Worm (Caenorhabditis elegans) whole organism, L4 larva: ENCODE results near the gene ZC250.4.

Experiments
- D1046.2 ChIP-seq: fragments of 200-800 bp; sonication (Bioruptor generic); IDR thresholded peaks from 2 replicates; pipeline ENCODE4 v1.3.6; 2022; ENCODE audit warnings: missing genetic modification characterization, missing compliant biosample characterization
- F37D6.2 ChIP-seq: sonication (generic microtip); optimal IDR thresholded peaks from 2 replicates; lab custom pipeline; 2016; ENCODE audit warnings: mild to moderate bottlenecking, missing genetic modification characterization, missing compliant biosample characterization
- R02D3.7 ChIP-seq: fragments of 150-350 bp; sonication (generic microtip); optimal IDR thresholded peaks from 3 replicates; lab custom pipeline; 2014; ENCODE audit warnings: missing biosample characterization, missing genetic modification characterization
- T26A8.4 ChIP-seq: fragments of 200-800 bp; sonication (Bioruptor generic); IDR thresholded peaks from 2 replicates; pipeline ENCODE4 v1.3.6; 2022; ENCODE audit warnings: missing genetic modification characterization, missing compliant biosample characterization
- aha-1 ChIP-seq: fragments of 150-350 bp; peaks from one replicate; lab custom pipeline; 2014; ENCODE audit warnings: missing biosample characterization, missing genetic modification characterization
- aly-2 ChIP-seq: sonication (generic microtip); optimal IDR thresholded peaks from 2 replicates; lab custom pipeline; 2018; ENCODE audit warnings: missing biosample characterization, missing genetic modification characterization
- ama-1 ChIP-seq: fragments of 150-350 bp; optimal IDR thresholded peaks from 2 replicates; lab custom pipeline; 2014; ENCODE audit warnings: inconsistent platforms, mixed read lengths
- ceh-20 ChIP-seq: fragments of 200-800 bp; sonication (Bioruptor generic); IDR thresholded peaks from 2 replicates; pipeline ENCODE4 v1.3.6; 2022; ENCODE audit warnings: missing genetic modification reagents, missing genetic modification characterization, missing compliant biosample characterization
- ceh-32 ChIP-seq: sonication (generic microtip); optimal IDR thresholded peaks from 2 replicates; lab custom pipeline; 2016; ENCODE audit warnings: mild to moderate bottlenecking, missing genetic modification characterization, missing compliant biosample characterization; ENCODE audit not compliant: poor library complexity
- ceh-82 ChIP-seq: sonication (generic microtip); optimal IDR thresholded peaks from 2 replicates; lab custom pipeline; 2017; ENCODE audit warnings: missing biosample characterization, missing genetic modification characterization
- ces-1 ChIP-seq: fragments of 150-350 bp; sonication (generic microtip); optimal IDR thresholded peaks from 4 replicates; lab custom pipeline; 2014; ENCODE audit warnings: missing biosample characterization, missing genetic modification reagents, missing genetic modification characterization
- ctbp-1 ChIP-seq: fragments of 200-800 bp; sonication (Bioruptor generic); IDR thresholded peaks from 2 replicates; pipeline ENCODE4 v1.3.6; 2022; ENCODE audit warnings: missing genetic modification reagents, missing genetic modification characterization, missing compliant biosample characterization
- daf-12 ChIP-seq: fragments of 150-350 bp; optimal IDR thresholded peaks from 2 replicates; lab custom pipeline; 2014; ENCODE audit warnings: missing biosample characterization, missing genetic modification reagents, missing genetic modification characterization
- daf-16 ChIP-seq, 3 experiments: sonication (generic microtip); optimal IDR thresholded peaks; 2 replicates each; lab custom pipeline; 2016 to 2017; ENCODE audit warnings: missing genetic modification characterization in 3 of 3, missing genetic modification reagents in 3 of 3, mild to moderate bottlenecking in 2 of 3, missing compliant biosample characterization in 2 of 3, missing biosample characterization in 1 of 3, moderate library complexity in 1 of 3
- dmd-6 ChIP-seq: fragments of 200-800 bp; sonication (Bioruptor generic); IDR thresholded peaks from 2 replicates; pipeline ENCODE4 v1.3.6; 2022; ENCODE audit warnings: missing genetic modification reagents, missing genetic modification characterization, missing compliant biosample characterization
- dmd-9 ChIP-seq: fragments of 200-800 bp; sonication (Bioruptor generic); IDR thresholded peaks from 2 replicates; pipeline ENCODE4 v1.3.6; 2022; ENCODE audit warnings: missing genetic modification reagents, missing genetic modification characterization, missing compliant biosample characterization
- dpl-1 ChIP-seq: fragments of 150-350 bp; optimal IDR thresholded peaks from 2 replicates; lab custom pipeline; 2014; ENCODE audit warnings: missing biosample characterization, missing genetic modification reagents, missing genetic modification characterization
- egl-27 ChIP-seq: sonication (generic microtip); optimal IDR thresholded peaks from 3 replicates; lab custom pipeline; 2017; ENCODE audit warnings: missing biosample characterization, missing genetic modification reagents, missing genetic modification characterization
- fkh-10 ChIP-seq: fragments of 150-350 bp; optimal IDR thresholded peaks from 2 replicates; lab custom pipeline; 2014; ENCODE audit warnings: missing biosample characterization, missing genetic modification reagents, missing genetic modification characterization
- gei-8 ChIP-seq: fragments of 200-800 bp; sonication (Bioruptor generic); optimal IDR thresholded peaks from 2 replicates; lab custom pipeline; 2018; ENCODE audit warnings: mild to moderate bottlenecking, missing genetic modification characterization, missing compliant biosample characterization
- hmg-1.1 ChIP-seq: fragments of 200-800 bp; sonication (Bioruptor generic); IDR thresholded peaks from 2 replicates; pipeline ENCODE4 v1.3.6; 2022; ENCODE audit warnings: missing genetic modification reagents, missing genetic modification characterization, missing compliant biosample characterization
- lim-7 ChIP-seq: fragments of 200-800 bp; sonication (Bioruptor generic); IDR thresholded peaks from 2 replicates; pipeline ENCODE4 v1.3.6; 2022; ENCODE audit warnings: missing genetic modification characterization, missing compliant biosample characterization
- lin-29 ChIP-seq: fragments of 200-800 bp; sonication (Bioruptor generic); IDR thresholded peaks from 2 replicates; pipeline ENCODE4 v1.3.6; 2022; ENCODE audit warnings: missing genetic modification reagents, missing genetic modification characterization, missing compliant biosample characterization
- lin-39 ChIP-seq: fragments of 150-350 bp; optimal IDR thresholded peaks from 2 replicates; lab custom pipeline; 2014; ENCODE audit warnings: missing biosample characterization, missing genetic modification reagents, missing genetic modification characterization
- lir-3 ChIP-seq: sonication (generic microtip); optimal IDR thresholded peaks from 2 replicates; lab custom pipeline; 2016; ENCODE audit warnings: mild to moderate bottlenecking, missing genetic modification characterization, missing compliant biosample characterization
- madf-9 ChIP-seq: fragments of 200-800 bp; sonication (Bioruptor generic); conservative IDR thresholded peaks from 2 replicates; pipeline ENCODE4 v1.3.6; 2022; ENCODE audit warnings: missing genetic modification reagents, missing genetic modification characterization, missing compliant biosample characterization
- mdl-1 ChIP-seq, 2 experiments: fragments of 150-350 bp in 1 of 2; sonication (generic microtip) in 1 of 2; optimal IDR thresholded peaks; 2 replicates each; lab custom pipeline; 2014 to 2017; ENCODE audit warnings: missing biosample characterization in 2 of 2, missing genetic modification characterization in 2 of 2
- mes-2 ChIP-seq: sonication (generic microtip); optimal IDR thresholded peaks from 2 replicates; lab custom pipeline; 2016; ENCODE audit warnings: missing genotype, mild to moderate bottlenecking, missing genetic modification characterization, missing compliant biosample characterization; ENCODE audit not compliant: poor library complexity, severe bottlenecking
- nhr-25 ChIP-seq: sonication (generic microtip); optimal IDR thresholded peaks from 2 replicates; lab custom pipeline; 2017; ENCODE audit warnings: missing genetic modification characterization, mild to moderate bottlenecking, missing compliant biosample characterization, antibody characterized with exemption, moderate library complexity, borderline replicate concordance; ENCODE audit not compliant: insufficient read depth
- nhr-48 ChIP-seq: sonication (generic microtip); optimal IDR thresholded peaks from 2 replicates; lab custom pipeline; 2016; ENCODE audit warnings: mild to moderate bottlenecking, missing genetic modification characterization, missing compliant biosample characterization
- nhr-76 ChIP-seq: fragments of 150-350 bp; optimal IDR thresholded peaks from 2 replicates; lab custom pipeline; 2014; ENCODE audit warnings: missing biosample characterization, missing genetic modification characterization
- pha-4 ChIP-seq, 2 experiments: fragments of 150-350 bp in 1 of 2; fragments of 200-800 bp in 1 of 2; sonication (Bioruptor generic) in 1 of 2; IDR thresholded peaks in 1 of 2; optimal IDR thresholded peaks in 1 of 2; 2 replicates each; pipeline versions ENCODE4 v1.3.6 to Lab custom; 2014 to 2022; ENCODE audit warnings: missing genetic modification characterization in 2 of 2, missing genetic modification reagents in 2 of 2, missing biosample characterization in 1 of 2, missing compliant biosample characterization in 1 of 2
- php-3 ChIP-seq: fragments of 200-800 bp; sonication (Bioruptor generic); IDR thresholded peaks from 2 replicates; pipeline ENCODE4 v1.3.6; 2022; ENCODE audit warnings: missing genetic modification reagents, missing genetic modification characterization, missing compliant biosample characterization
- pqm-1 ChIP-seq: sonication (generic microtip); optimal IDR thresholded peaks from 2 replicates; lab custom pipeline; 2017; ENCODE audit warnings: missing biosample characterization, missing genetic modification characterization
- rbr-2 ChIP-seq: sonication (generic microtip); optimal IDR thresholded peaks from 2 replicates; lab custom pipeline; 2016; ENCODE audit warnings: missing genotype, missing genetic modification characterization, missing compliant biosample characterization
- sdz-12 ChIP-seq: fragments of 200-800 bp; sonication (Bioruptor generic); optimal IDR thresholded peaks from 2 replicates; lab custom pipeline; 2018; ENCODE audit warnings: mild to moderate bottlenecking, missing genetic modification characterization, missing compliant biosample characterization
- skn-1 ChIP-seq: fragments of 150-350 bp; optimal IDR thresholded peaks from 2 replicates; lab custom pipeline; 2014; ENCODE audit warnings: missing biosample characterization, missing genetic modification characterization
- spr-1 ChIP-seq: sonication (generic microtip); optimal IDR thresholded peaks from 2 replicates; lab custom pipeline; 2016; ENCODE audit warnings: mild to moderate bottlenecking, missing genetic modification characterization, missing compliant biosample characterization
- unc-62 ChIP-seq, 3 experiments: fragments of 150-350 bp in 1 of 3; sonication (generic microtip); optimal IDR thresholded peaks in 2 of 3; peaks in 1 of 3; 1 replicate in 1 of 3; 2 replicates in 2 of 3; lab custom pipeline; 2014 to 2017; ENCODE audit warnings: missing biosample characterization in 3 of 3, missing genetic modification characterization in 3 of 3, missing genetic modification reagents in 3 of 3, missing genotype in 1 of 3
- vab-7 ChIP-seq: fragments of 200-800 bp; sonication (Bioruptor generic); IDR thresholded peaks from 2 replicates; pipeline ENCODE4 v1.3.6; 2022; ENCODE audit warnings: missing genetic modification reagents, missing genetic modification characterization, missing compliant biosample characterization
- zag-1 ChIP-seq: fragments of 150-350 bp; optimal IDR thresholded peaks from 2 replicates; lab custom pipeline; 2014; ENCODE audit warnings: missing biosample characterization, missing genetic modification characterization
- zfp-2 ChIP-seq: sonication (generic microtip); optimal IDR thresholded peaks from 2 replicates; lab custom pipeline; 2016; ENCODE audit warnings: mild to moderate bottlenecking, missing genetic modification characterization, missing compliant biosample characterization
- zfp-3 ChIP-seq: fragments of 200-800 bp; sonication (Bioruptor generic); conservative IDR thresholded peaks from 2 replicates; pipeline ENCODE4 v1.3.6; 2022; ENCODE audit warnings: missing genetic modification reagents, missing genetic modification characterization, missing compliant biosample characterization
- ztf-7 ChIP-seq: fragments of 150-350 bp; optimal IDR thresholded peaks from 2 replicates; lab custom pipeline; 2014; ENCODE audit warnings: missing biosample characterization, missing genetic modification characterization

Gene ZC250.4

DNA sequence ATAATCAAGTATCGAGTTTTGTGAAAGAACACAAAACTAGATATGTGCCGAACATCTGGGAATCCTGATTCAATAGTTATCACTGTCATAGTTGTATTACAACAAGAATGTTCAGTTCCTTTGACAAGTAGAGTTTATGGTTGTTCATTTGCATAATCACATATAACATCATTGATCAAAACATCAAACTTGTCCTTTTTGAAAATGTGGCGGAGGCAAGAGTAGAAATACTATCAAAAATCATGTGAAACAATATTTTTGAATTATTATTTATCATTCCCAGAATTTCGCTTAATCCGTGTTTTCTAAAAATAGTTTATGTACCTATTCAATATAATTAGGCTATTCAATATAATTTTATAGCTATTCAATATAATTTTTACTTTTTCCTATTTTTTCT lies 27.6 kb downstream of the ZC250.4 start, which contains the start of gene F44E7.7:
F44E7.7 (minus strand) TSS at position 101 of the 400 bp plus-strand sequence.
- TF ChIP-seq ces-1 (GFP tag; lab: Kevin White, UChicago) (no peak), lin-39 (tag; lab: Kevin White, UChicago) (no peak), hmg-1.1 (GFP tag; lab: Robert Waterston, UW) (no peak), daf-12 (tag; lab: Kevin White, UChicago) (no peak), nhr-48 (tag; lab: Kevin White, UChicago) (no peak)
- TF ChIP-seq, all 104 proteins: peak for 0

DNA sequence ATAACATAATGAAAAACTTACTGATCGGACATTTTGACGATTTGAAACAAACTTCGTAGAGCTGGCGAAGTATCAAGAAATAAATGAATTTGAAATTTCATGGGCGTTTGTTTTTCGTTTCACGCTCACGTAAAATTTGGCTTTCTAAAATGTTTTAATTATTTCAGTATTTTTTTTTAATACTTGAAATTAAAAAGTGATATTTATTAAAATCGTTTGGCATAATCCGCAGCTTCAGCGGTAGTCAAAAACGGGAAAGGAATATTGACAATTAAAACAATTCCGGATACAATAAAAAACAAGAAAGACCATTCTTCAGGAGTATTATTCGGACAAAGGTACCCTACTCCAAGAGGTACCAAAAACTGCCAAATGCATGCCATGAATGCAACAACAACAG lies 30.2 kb downstream of the ZC250.4 start, which contains the start of gene fbxa-183:
fbxa-183 (minus strand) TSS at position 101 of the 400 bp plus-strand sequence.
- TF ChIP-seq unc-62 (GFP tag; optimal IDR thresholded peaks at IDR 0.05 in 1 of 2; lab: Kevin White, UChicago) (peak in 1 of 2 experiments; percentile 41), unc-62 (tag; optimal IDR thresholded peaks at IDR 0.05; lab: Kevin White, UChicago) (no peak), skn-1 (no peak)

DNA sequence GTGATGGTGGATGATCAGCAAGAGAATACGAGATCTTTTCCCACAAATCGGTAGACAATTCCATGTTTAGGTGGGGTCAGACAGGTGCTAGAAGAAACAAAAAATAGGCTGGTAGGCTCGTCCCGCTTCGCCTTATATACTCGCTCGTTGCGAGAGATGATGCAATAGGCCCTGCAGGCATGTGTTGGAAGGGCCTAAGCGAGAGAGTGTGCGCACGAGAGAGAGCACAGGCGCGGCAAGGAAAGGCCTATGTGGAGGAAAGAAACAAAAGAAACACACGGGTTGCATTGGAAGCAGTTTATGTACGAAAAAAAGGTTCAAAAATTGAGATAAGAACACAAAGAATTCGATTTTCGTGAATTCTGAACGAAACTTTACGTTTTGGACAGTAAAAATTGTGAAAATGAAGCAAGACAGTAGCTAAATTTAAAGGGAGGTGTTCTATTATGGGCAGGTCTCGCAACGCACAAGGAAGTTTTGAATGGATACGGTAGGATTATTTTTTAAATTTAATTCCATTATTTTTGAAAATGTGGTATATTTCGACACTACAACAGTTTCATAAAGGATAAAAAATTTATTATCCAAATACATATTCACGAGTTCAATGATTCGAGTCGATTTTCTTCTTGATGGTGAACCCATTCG lies 32.1 kb downstream of the ZC250.4 start, which contains the start of gene F44E7.5:
F44E7.5 (minus strand) TSS at position 210 of the 648 bp plus-strand sequence.
- TF ChIP-seq madf-9 (GFP tag; lab: Robert Waterston, UW) = no peak
- no peak for TF ChIP-seq ceh-32 (tag; lab: Kevin White, UChicago)
- no peak for TF ChIP-seq nhr-25
- peak; percentile 45; the same call in 1 of the 2 replicates for TF ChIP-seq php-3 (GFP tag; lab: Robert Waterston, UW)
- no peak for TF ChIP-seq egl-27
- TF ChIP-seq zag-1 (tag; lab: Kevin White, UChicago) = no peak
- no peak for TF ChIP-seq zfp-3
- TF ChIP-seq ztf-7 (tag; lab: Kevin White, UChicago) = peak; percentile 99
- TF ChIP-seq pqm-1 (tag; lab: Kevin White, UChicago) = peak; percentile 71
- peak; percentile 76 for TF ChIP-seq mes-2
- no peak for TF ChIP-seq ctbp-1 (GFP tag; lab: Robert Waterston, UW)
- TF ChIP-seq dmd-6 (GFP tag; lab: Robert Waterston, UW) = peak; percentile 65
- TF ChIP-seq ceh-82 (tag; lab: Kevin White, UChicago) = no peak
- TF ChIP-seq D1046.2 (GFP tag; lab: Robert Waterston, UW) = no peak
- TF ChIP-seq fkh-10 (GFP tag; lab: Kevin White, UChicago) = no peak
- no peak for TF ChIP-seq dmd-9 (GFP tag; lab: Robert Waterston, UW)
- peak; percentile 41 for TF ChIP-seq dpl-1 (GFP tag; lab: Kevin White, UChicago)
- no peak for TF ChIP-seq vab-7 (GFP tag; lab: Robert Waterston, UW)
- TF ChIP-seq aly-2 (tag; lab: Kevin White, UChicago) = no peak
- no peak for TF ChIP-seq zfp-2
- TF ChIP-seq ceh-20 (GFP tag; lab: Robert Waterston, UW) = 0 out of 2 replicates have a peak, but pooled peaks have one; percentile 45
- TF ChIP-seq sdz-12 (GFP tag; lab: Kevin White, UChicago) = no peak
- TF ChIP-seq daf-16 (GFP tag; optimal IDR thresholded peaks at IDR 0.05; lab: Kevin White, UChicago) = no peak
- peak; percentile 77 for TF ChIP-seq daf-16 (tag; optimal IDR thresholded peaks at IDR 0.05; lab: Kevin White, UChicago)
- TF ChIP-seq lir-3 (tag; lab: Kevin White, UChicago) = no peak
- TF ChIP-seq pha-4 (GFP tag; IDR thresholded peaks at IDR 0.05; lab: Robert Waterston, UW) = no peak
- no peak for TF ChIP-seq pha-4 (tag; optimal IDR thresholded peaks at IDR 0.05; lab: Kevin White, UChicago)
- TF ChIP-seq R02D3.7 (tag; lab: Kevin White, UChicago) = no peak
- peak; percentile 13 to 82 for TF ChIP-seq mdl-1 (tag; optimal IDR thresholded peaks at IDR 0.05; lab: Kevin White, UChicago)
- 0 out of 2 replicates have a peak, but pooled peaks have one; percentile 41 for TF ChIP-seq T26A8.4 (GFP tag; lab: Robert Waterston, UW)
- TF ChIP-seq F37D6.2 = no peak
- TF ChIP-seq gei-8 (GFP tag; lab: Kevin White, UChicago) = no peak
- TF ChIP-seq spr-1 (tag; lab: Kevin White, UChicago) = peak; percentile 96
- peak; percentile 39; the same call in 1 of the 2 replicates for TF ChIP-seq lin-29
- TF ChIP-seq aha-1 (tag; lab: Kevin White, UChicago) = peak; percentile 98
- TF ChIP-seq unc-62 (GFP tag; optimal IDR thresholded peaks at IDR 0.05 in 1 of 2; lab: Kevin White, UChicago) = peak in 1 of 2 experiments; percentile 23
- no peak for TF ChIP-seq unc-62 (tag; optimal IDR thresholded peaks at IDR 0.05; lab: Kevin White, UChicago)
- no peak for TF ChIP-seq ama-1 (lab: Kevin White, UChicago)
- TF ChIP-seq nhr-76 = peak; percentile 14
- peak; percentile 53 for TF ChIP-seq rbr-2 (tag; lab: Kevin White, UChicago)
- no peak for TF ChIP-seq lim-7
